Worm (Caenorhabditis elegans) whole organism, L1 larva: Measurements from ENCODE around the gene clec-28.

Experiments used
- F16B12.6 ChIP-seq: fragments of 150-350 bp; optimal IDR thresholded peaks from 2 replicates; lab custom pipeline; 2014; ENCODE audit warnings: missing biosample characterization, missing genetic modification characterization
- Y116A8C.19 ChIP-seq: sonication (generic microtip); optimal IDR thresholded peaks from 2 replicates; lab custom pipeline; 2016; ENCODE audit warnings: missing compliant biosample characterization, missing genetic modification characterization, borderline replicate concordance
- aha-1 ChIP-seq: fragments of 150-350 bp; optimal IDR thresholded peaks from 2 replicates; lab custom pipeline; 2014; ENCODE audit warnings: missing biosample characterization, missing genetic modification characterization
- alr-1 ChIP-seq: fragments of 200-800 bp; sonication (Bioruptor generic); optimal IDR thresholded peaks from 2 replicates; lab custom pipeline; 2018; ENCODE audit warnings: borderline replicate concordance, mild to moderate bottlenecking, missing genetic modification characterization, missing compliant biosample characterization
- ceh-63 ChIP-seq: fragments of 200-800 bp; sonication (Bioruptor generic); optimal IDR thresholded peaks from 2 replicates; lab custom pipeline; 2018; ENCODE audit warnings: mild to moderate bottlenecking, missing genetic modification characterization, missing compliant biosample characterization
- ceh-82 ChIP-seq, 3 experiments: fragments of 150-350 bp in 1 of 3; sonication (generic microtip) in 2 of 3; optimal IDR thresholded peaks; 2 replicates each; lab custom pipeline; 2014 to 2017; ENCODE audit warnings: missing biosample characterization in 3 of 3, missing genetic modification characterization in 3 of 3
- dsc-1 ChIP-seq: sonication (generic microtip); optimal IDR thresholded peaks from 2 replicates; lab custom pipeline; 2016; ENCODE audit warnings: mild to moderate bottlenecking, missing genetic modification characterization, missing compliant biosample characterization
- efl-1 ChIP-seq, 4 experiments: fragments of 150-350 bp; optimal IDR thresholded peaks in 3 of 4; peaks in 1 of 4; 1 replicate in 1 of 4; 2 replicates in 3 of 4; lab custom pipeline; 2014; ENCODE audit warnings: missing biosample characterization in 2 of 4, missing genetic modification characterization in 2 of 4, missing genetic modification reagents in 2 of 4
- efl-3 ChIP-seq: fragments of 200-800 bp; sonication (Bioruptor generic); optimal IDR thresholded peaks from 2 replicates; lab custom pipeline; 2018; ENCODE audit warnings: mild to moderate bottlenecking, missing genetic modification characterization, missing compliant biosample characterization
- elt-2 ChIP-seq: sonication (generic microtip); optimal IDR thresholded peaks from 2 replicates; lab custom pipeline; 2016; ENCODE audit warnings: missing genetic modification characterization, mild to moderate bottlenecking, inconsistent platforms, missing compliant biosample characterization, missing genetic modification reagents
- elt-3 ChIP-seq, 6 experiments: fragments of 150-350 bp in 1 of 6; sonication (generic microtip); optimal IDR thresholded peaks; 2 replicates each; lab custom pipeline; 2017 to 2018; ENCODE audit warnings: missing biosample characterization in 6 of 6, missing genetic modification characterization in 6 of 6, inconsistent platforms in 1 of 6
- fkh-10 ChIP-seq: sonication (generic microtip); optimal IDR thresholded peaks from 2 replicates; lab custom pipeline; 2017; ENCODE audit warnings: missing biosample characterization, missing genetic modification reagents, missing genetic modification characterization
- fkh-8 ChIP-seq: sonication (generic microtip); optimal IDR thresholded peaks from 2 replicates; lab custom pipeline; 2016; ENCODE audit warnings: mild to moderate bottlenecking, missing genetic modification characterization, missing compliant biosample characterization
- fos-1 ChIP-seq: fragments of 150-350 bp; optimal IDR thresholded peaks from 2 replicates; lab custom pipeline; 2014; ENCODE audit warnings: missing biosample characterization, missing genetic modification characterization
- hpl-2 ChIP-seq: fragments of 150-350 bp; optimal IDR thresholded peaks from 2 replicates; lab custom pipeline; 2014; ENCODE audit warnings: missing biosample characterization, missing genetic modification reagents, missing genetic modification characterization
- lin-13 ChIP-seq: fragments of 150-350 bp; optimal IDR thresholded peaks from 2 replicates; lab custom pipeline; 2014; ENCODE audit warnings: missing biosample characterization, missing genetic modification reagents, missing genetic modification characterization
- lin-14 ChIP-seq: fragments of 200-800 bp; sonication (Bioruptor generic); optimal IDR thresholded peaks from 2 replicates; lab custom pipeline; 2018; ENCODE audit warnings: mild to moderate bottlenecking, missing genetic modification characterization, moderate library complexity, missing compliant biosample characterization
- lin-15B ChIP-seq: fragments of 150-350 bp; sonication (generic microtip); optimal IDR thresholded peaks from 3 replicates; lab custom pipeline; 2014; ENCODE audit warnings: missing biosample characterization, missing genetic modification characterization
- lin-35 ChIP-seq, 2 experiments: fragments of 150-350 bp; optimal IDR thresholded peaks; 2 replicates each; lab custom pipeline; 2014; ENCODE audit warnings: missing biosample characterization in 2 of 2, missing genetic modification characterization in 2 of 2, missing genetic modification reagents in 2 of 2
- mdl-1 ChIP-seq, 2 experiments: fragments of 150-350 bp; optimal IDR thresholded peaks; 2 replicates each; lab custom pipeline; 2014 to 2017; ENCODE audit warnings: missing biosample characterization in 2 of 2, missing genetic modification characterization in 2 of 2, inconsistent platforms in 1 of 2
- mep-1 ChIP-seq: fragments of 150-350 bp; optimal IDR thresholded peaks from 2 replicates; lab custom pipeline; 2014; ENCODE audit warnings: missing biosample characterization, missing genetic modification characterization
- nhr-12 ChIP-seq: sonication (generic microtip); optimal IDR thresholded peaks from 2 replicates; lab custom pipeline; 2017; ENCODE audit warnings: missing biosample characterization, missing genetic modification characterization
- nhr-19 ChIP-seq: fragments of 200-800 bp; sonication (Bioruptor generic); conservative IDR thresholded peaks from 2 replicates; pipeline ENCODE4 v1.3.6; 2022; ENCODE audit warnings: missing genetic modification characterization, missing compliant biosample characterization
- nhr-20 ChIP-seq: sonication (generic microtip); optimal IDR thresholded peaks from 2 replicates; lab custom pipeline; 2016; ENCODE audit warnings: mild to moderate bottlenecking, missing genetic modification characterization, missing compliant biosample characterization
- nhr-28 ChIP-seq: fragments of 150-350 bp; optimal IDR thresholded peaks from 2 replicates; lab custom pipeline; 2014; ENCODE audit warnings: missing biosample characterization, missing genetic modification characterization
- pqm-1 ChIP-seq: sonication (generic microtip); optimal IDR thresholded peaks from 3 replicates; lab custom pipeline; 2017; ENCODE audit warnings: missing biosample characterization, missing genetic modification characterization
- rnt-1 ChIP-seq: sonication (generic microtip); optimal IDR thresholded peaks from 2 replicates; lab custom pipeline; 2016; ENCODE audit warnings: mild to moderate bottlenecking, missing genetic modification characterization, moderate library complexity, missing compliant biosample characterization
- skn-1 ChIP-seq: fragments of 150-350 bp; optimal IDR thresholded peaks from 2 replicates; lab custom pipeline; 2014; ENCODE audit warnings: missing biosample characterization, missing genetic modification characterization
- tbx-2 ChIP-seq: sonication (generic microtip); optimal IDR thresholded peaks from 2 replicates; lab custom pipeline; 2016; ENCODE audit warnings: missing genetic modification characterization, missing compliant biosample characterization
- tlp-1 ChIP-seq: fragments of 150-350 bp; optimal IDR thresholded peaks from 2 replicates; lab custom pipeline; 2014; ENCODE audit warnings: missing biosample characterization, missing genetic modification characterization
- unc-130 ChIP-seq: fragments of 150-350 bp; optimal IDR thresholded peaks from 2 replicates; lab custom pipeline; 2017; ENCODE audit warnings: missing biosample characterization, missing genetic modification characterization, inconsistent platforms
- unc-30 ChIP-seq: sonication (generic microtip); optimal IDR thresholded peaks from 2 replicates; lab custom pipeline; 2017; ENCODE audit warnings: missing biosample characterization, missing genetic modification characterization
- unc-86 ChIP-seq: sonication (generic microtip); optimal IDR thresholded peaks from 2 replicates; lab custom pipeline; 2016; ENCODE audit warnings: missing genetic modification characterization, missing compliant biosample characterization
- unc-98 ChIP-seq: fragments of 200-800 bp; sonication (Bioruptor generic); IDR thresholded peaks from 2 replicates; pipeline ENCODE4 v1.3.6; 2022; ENCODE audit warnings: missing genetic modification characterization, missing compliant biosample characterization
- vab-15 ChIP-seq: sonication (generic microtip); optimal IDR thresholded peaks from 2 replicates; lab custom pipeline; 2017; ENCODE audit warnings: missing genotype, mild to moderate bottlenecking, missing genetic modification characterization, missing compliant biosample characterization
- xbp-1 ChIP-seq: sonication (generic microtip); optimal IDR thresholded peaks from 2 replicates; lab custom pipeline; 2016; ENCODE audit warnings: missing genetic modification characterization, missing compliant biosample characterization
- ztf-11 ChIP-seq, 2 experiments: sonication (generic microtip); optimal IDR thresholded peaks; 2 replicates each; lab custom pipeline; 2016 to 2017; ENCODE audit warnings: missing genetic modification characterization in 2 of 2, missing biosample characterization in 1 of 2, missing compliant biosample characterization in 1 of 2
- ztf-4 ChIP-seq: fragments of 150-350 bp; optimal IDR thresholded peaks from 2 replicates; lab custom pipeline; 2014; ENCODE audit warnings: missing biosample characterization, missing genetic modification characterization

The clec-28 gene

DNA sequence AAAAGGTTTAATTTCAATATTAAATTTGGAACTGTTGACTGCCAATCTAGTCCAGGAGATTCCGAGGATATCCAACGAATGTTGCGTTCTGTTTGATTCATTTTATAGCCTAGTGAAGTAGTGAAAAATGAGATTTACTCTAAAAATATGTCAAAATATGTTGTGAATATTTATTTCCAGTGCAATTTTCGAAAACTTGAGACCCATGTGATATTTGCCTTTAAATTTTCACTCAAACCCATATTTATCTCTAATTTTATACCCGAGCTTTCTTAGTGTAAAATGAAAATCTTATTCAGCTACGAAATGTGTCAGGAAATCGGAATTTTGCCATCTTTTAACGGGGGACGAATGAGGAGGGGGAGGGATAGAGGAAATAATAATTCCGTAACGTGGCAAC, 44.4 kb downstream of the clec-28 start, which contains the start of gene F09C6.16:
F09C6.16 (minus strand) TSS at position 101 of the 400 bp plus-strand sequence.
- TF ChIP-seq efl-1 (optimal IDR thresholded peaks at IDR 0.05; lab: Kevin White, UChicago) (no peak), efl-1 (GFP tag; optimal IDR thresholded peaks at IDR 0.05 in 1 of 2; lab: Kevin White, UChicago) (peak in 1 of 2 experiments; percentile 28), efl-3 (GFP tag; lab: Kevin White, UChicago) (no peak)

DNA sequence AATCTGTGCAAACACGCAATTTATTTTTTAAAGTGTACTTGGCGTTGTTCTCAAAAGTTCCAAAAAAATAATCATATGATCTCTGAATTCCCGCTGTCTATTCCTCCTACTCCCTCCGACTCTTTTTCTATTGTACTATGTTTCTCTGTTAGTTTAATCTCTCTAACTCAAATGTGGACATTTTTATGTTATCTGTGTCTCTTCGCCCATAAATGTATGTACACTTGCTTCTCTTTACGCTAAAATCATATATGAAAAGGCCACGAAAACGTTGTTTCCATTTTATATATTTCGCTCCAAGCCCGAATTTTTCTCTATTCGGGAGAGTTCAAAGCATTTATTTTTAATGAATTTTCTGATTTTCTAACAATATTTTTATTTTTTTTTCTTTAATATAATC, 45.4 kb downstream of the clec-28 start:
- TF ChIP-seq nhr-20 (tag; lab: Kevin White, UChicago) = peak; percentile 8
- TF ChIP-seq lin-15B (tag; lab: Kevin White, UChicago) = no peak
- peak; percentile 19 for TF ChIP-seq mep-1
- TF ChIP-seq unc-98 (GFP tag; lab: Robert Waterston, UW) = no peak
- TF ChIP-seq elt-3 (tag; optimal IDR thresholded peaks at IDR 0.05; lab: Kevin White, UChicago) = no peak
- TF ChIP-seq Y116A8C.19 = no peak
- peak; percentile 55 for TF ChIP-seq lin-14 (GFP tag; lab: Kevin White, UChicago)
- no peak for TF ChIP-seq ceh-82 (tag; optimal IDR thresholded peaks at IDR 0.05; lab: Kevin White, UChicago)
- TF ChIP-seq elt-2 = peak; percentile 56
- no peak for TF ChIP-seq ztf-4
- no peak for TF ChIP-seq unc-130
- no peak for TF ChIP-seq rnt-1 (tag; lab: Kevin White, UChicago)
- TF ChIP-seq skn-1 (tag; lab: Kevin White, UChicago) = peak; percentile 18
- peak in 1 of 2 experiments; percentile 48 for TF ChIP-seq lin-35 (GFP tag; optimal IDR thresholded peaks at IDR 0.05; lab: Kevin White, UChicago)
- no peak for TF ChIP-seq tbx-2 (tag; lab: Kevin White, UChicago)
- no peak for TF ChIP-seq nhr-19 (GFP tag; lab: Robert Waterston, UW)
- TF ChIP-seq F16B12.6 (tag; lab: Kevin White, UChicago) = no peak
- no peak for TF ChIP-seq xbp-1 (tag; lab: Kevin White, UChicago)
- TF ChIP-seq fkh-8 = peak; percentile 3
- no peak for TF ChIP-seq fos-1 (tag; lab: Kevin White, UChicago)
- TF ChIP-seq ztf-11 (tag; optimal IDR thresholded peaks at IDR 0.05; lab: Kevin White, UChicago) = no peak
- TF ChIP-seq unc-86 (tag; lab: Kevin White, UChicago) = no peak

DNA sequence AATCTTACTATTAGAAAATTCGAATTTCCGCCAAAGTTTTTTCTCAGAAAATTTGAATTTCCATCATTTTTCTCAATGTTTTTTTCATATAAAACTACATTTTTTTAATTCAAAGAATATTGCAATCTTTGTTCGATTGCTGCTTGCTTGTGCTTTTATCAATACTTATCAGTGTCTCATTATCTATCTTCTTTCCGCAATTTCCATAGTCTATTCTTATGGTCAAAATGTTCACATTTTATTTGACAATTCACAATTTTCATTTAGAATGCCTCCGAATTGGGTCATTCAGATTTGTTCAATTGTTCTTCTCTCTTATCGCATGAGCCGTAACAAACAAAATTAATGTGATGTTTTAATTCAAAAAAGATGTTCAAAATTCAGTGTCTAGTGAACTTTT, 45.8 kb downstream of the clec-28 start:
- TF ChIP-seq fkh-10 (no peak), nhr-12 (tag; lab: Kevin White, UChicago) (no peak), fos-1 (tag; lab: Kevin White, UChicago) (no peak), vab-15 (tag; lab: Kevin White, UChicago) (no peak), unc-30 (tag; lab: Kevin White, UChicago) (no peak), skn-1 (tag; lab: Kevin White, UChicago) (no peak), lin-14 (GFP tag; lab: Kevin White, UChicago) (no peak), pqm-1 (tag; lab: Kevin White, UChicago) (no peak), Y116A8C.19 (no peak), tlp-1 (no peak), tbx-2 (tag; lab: Kevin White, UChicago) (no peak), alr-1 (tag; lab: Kevin White, UChicago) (no peak), nhr-28 (tag; lab: Kevin White, UChicago) (no peak), elt-3 (tag; optimal IDR thresholded peaks at IDR 0.05; lab: Kevin White, UChicago) (no peak), hpl-2 (GFP tag; lab: Kevin White, UChicago) (no peak), mdl-1 (tag; optimal IDR thresholded peaks at IDR 0.05; lab: Kevin White, UChicago) (no peak)

DNA sequence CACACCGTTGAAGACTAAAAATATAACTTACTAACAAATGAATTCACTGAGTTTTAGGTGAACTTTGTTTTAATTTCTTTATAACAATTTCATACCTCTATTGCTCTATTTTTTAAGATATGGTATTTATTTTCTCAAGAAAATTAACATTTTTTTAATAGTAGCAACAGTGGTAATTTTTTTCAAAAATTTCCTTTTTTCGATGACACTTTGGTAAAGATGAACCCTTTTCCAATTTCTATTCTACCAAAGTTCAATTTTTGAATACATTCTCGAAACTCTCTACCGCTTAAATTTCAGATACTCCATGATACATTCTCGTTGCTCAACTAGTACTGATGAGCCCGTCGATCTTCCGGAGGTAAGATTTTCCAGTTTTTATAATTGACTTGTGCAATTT, 46.4 kb downstream of the clec-28 start, which contains the start of gene nhr-116:
nhr-116 (plus strand) TSS at position 301 of the 400 bp plus-strand sequence.
- no peak for TF ChIP-seq lin-13 (GFP tag; lab: Kevin White, UChicago)
- no peak for TF ChIP-seq nhr-20 (tag; lab: Kevin White, UChicago)
- TF ChIP-seq dsc-1 (tag; lab: Kevin White, UChicago) = no peak
- TF ChIP-seq ztf-4 = no peak
- TF ChIP-seq hpl-2 (GFP tag; lab: Kevin White, UChicago) = no peak
- no peak for TF ChIP-seq xbp-1 (tag; lab: Kevin White, UChicago)
- TF ChIP-seq ceh-82 (tag; optimal IDR thresholded peaks at IDR 0.05; lab: Kevin White, UChicago) = no peak
- TF ChIP-seq ceh-63 = no peak
- TF ChIP-seq unc-86 (tag; lab: Kevin White, UChicago) = no peak
- no peak for TF ChIP-seq aha-1 (tag; lab: Kevin White, UChicago)
